Fruit fly (Drosophila melanogaster) whole organism, adult: ENCODE measurements around the gene Tsp97E.

Source experiments
- CG1620 ChIP-seq: fragments of 200-800 bp; sonication (Bioruptor generic); optimal IDR thresholded peaks from 2 replicates; lab custom pipeline; 2016; ENCODE audit warnings: missing biosample characterization, missing genetic modification characterization
- Clk ChIP-seq: fragments of 200-800 bp; sonication (Bioruptor generic); optimal IDR thresholded peaks from 2 replicates; lab custom pipeline; 2017; ENCODE audit warnings: missing biosample characterization, missing genetic modification characterization
- Mnt ChIP-seq: fragments of 200-800 bp; sonication (Bioruptor generic); optimal IDR thresholded peaks from 2 replicates; lab custom pipeline; 2016; ENCODE audit warnings: missing biosample characterization, mild to moderate bottlenecking, missing genetic modification characterization
- bab1 ChIP-seq: fragments of 200-800 bp; sonication (Bioruptor generic); optimal IDR thresholded peaks from 3 replicates; lab custom pipeline; 2019; ENCODE audit warnings: missing biosample characterization, mild to moderate bottlenecking, missing genetic modification characterization, moderate library complexity

DNA sequence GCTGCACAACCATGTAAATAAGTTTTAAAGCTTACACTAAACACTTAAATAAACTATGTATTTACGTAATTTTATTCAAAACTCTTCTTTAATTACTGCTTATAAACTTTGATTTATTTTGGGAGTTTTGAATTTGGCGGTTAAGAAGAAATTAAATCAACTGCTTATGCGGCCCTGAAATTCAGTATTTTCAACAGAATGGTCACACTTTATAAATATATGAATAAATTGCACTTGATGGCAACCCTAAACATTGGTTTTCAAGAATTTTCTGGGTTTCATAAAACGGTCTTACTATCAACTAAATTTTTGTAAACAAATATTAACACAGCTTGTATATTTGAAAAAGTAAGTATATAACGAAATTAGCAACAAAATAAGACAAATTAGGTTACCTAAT lies 19.4 kb downstream of the Tsp97E start, which contains the start of gene CG14252:
- TF ChIP-seq Mnt (GFP tag; lab: Kevin White, UChicago) (no peak), Clk (GFP tag; lab: Kevin White, UChicago) (no peak), CG1620 (GFP tag; lab: Kevin White, UChicago) (no peak), bab1 (peak; percentile 64)
